Fruit fly (Drosophila melanogaster): ENCODE data around the gene Ppn.

- no peak for TF ChIP-seq rgr (GFP tag; optimal IDR thresholded peaks at IDR 0.05)
- no peak for TF ChIP-seq psq (GFP tag; optimal IDR thresholded peaks at IDR 0.05)
- no peak for TF ChIP-seq Hr78 (GFP tag; optimal IDR thresholded peaks at IDR 0.05)
- TF ChIP-seq sv (GFP tag; optimal IDR thresholded peaks at IDR 0.05) = no peak
- no peak for TF ChIP-seq pan (optimal IDR thresholded peaks at IDR 0.05)
- TF ChIP-seq dmrt93B (GFP tag; optimal IDR thresholded peaks at IDR 0.05) = no peak
- no peak for TF ChIP-seq dsf (GFP tag; optimal IDR thresholded peaks at IDR 0.05; ENCODE audit: borderline replicate concordance)
- TF ChIP-seq usp (GFP tag; optimal IDR thresholded peaks at IDR 0.05) = no peak
- TF ChIP-seq Dfd (GFP tag; optimal IDR thresholded peaks at IDR 0.05) = no peak
- TF ChIP-seq foxo (GFP tag; optimal IDR thresholded peaks at IDR 0.05) = no peak
- TF ChIP-seq h (GFP tag; optimal IDR thresholded peaks at IDR 0.05) = no peak
- no peak for TF ChIP-seq tai (GFP tag; optimal IDR thresholded peaks at IDR 0.05)
Observed at dm6 chr3R:28563531-28563930, 23.4 kb upstream of the Ppn start.
